Fruit fly (Drosophila melanogaster): ENCODE results near the gene CG34132.

Gene CG34132

DNA sequence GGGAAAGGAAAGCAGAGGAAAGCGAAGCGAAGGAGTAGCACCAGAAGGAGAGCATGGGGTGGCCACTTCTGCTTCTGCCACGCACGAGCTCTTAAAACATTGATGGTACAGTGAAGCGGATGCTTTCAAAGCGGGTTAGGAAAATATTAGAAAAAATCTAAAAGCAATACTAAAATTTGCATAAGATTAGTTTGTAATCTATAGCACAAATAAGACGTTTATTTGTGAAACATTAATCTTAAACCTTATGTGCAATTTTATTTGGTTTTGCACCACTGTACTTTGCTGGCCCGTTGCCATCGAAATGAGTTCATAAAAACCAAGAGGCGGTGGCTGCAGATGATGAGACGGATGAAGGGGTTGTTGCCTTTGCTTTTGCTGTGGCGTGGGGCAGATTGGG lies 40.1 kb downstream of the CG34132 start (continued):
- TF ChIP-seq stwl (tag; optimal IDR thresholded peaks at IDR 0.05) (no peak), CG17186 (GFP tag; optimal IDR thresholded peaks at IDR 0.05) (peak; percentile 26), zfh2 (GFP tag; optimal IDR thresholded peaks at IDR 0.05) (peak; percentile 53), CG6765 (GFP tag; optimal IDR thresholded peaks at IDR 0.05) (peak; percentile 66), HmgD (GFP tag; optimal IDR thresholded peaks at IDR 0.05) (peak; percentile 30), ftz-f1 (GFP tag; optimal IDR thresholded peaks at IDR 0.05) (no peak), ac (GFP tag; optimal IDR thresholded peaks at IDR 0.05) (no peak), sc (optimal IDR thresholded peaks at IDR 0.05) (no peak), sc (GFP tag; optimal IDR thresholded peaks at IDR 0.05) (peak; percentile 70), CG4707 (GFP tag; optimal IDR thresholded peaks at IDR 0.05) (peak; percentile 72), br (optimal IDR thresholded peaks at IDR 0.05) (no peak), CG6654 (GFP tag; optimal IDR thresholded peaks at IDR 0.05) (peak; percentile 69), lov (optimal IDR thresholded peaks at IDR 0.05) (no peak), lov (GFP tag; IDR thresholded peaks at IDR 0.05) (peak; percentile 87; the same call in 2 of the 3 replicates), CG11093 (GFP tag; IDR thresholded peaks at IDR 0.05) (peak; percentile 87), lilli (GFP tag; optimal IDR thresholded peaks at IDR 0.05) (peak; percentile 83), CG11723 (GFP tag; optimal IDR thresholded peaks at IDR 0.05) (peak; percentile 75), CG9932 (GFP tag; IDR thresholded peaks at IDR 0.05) (peak; percentile 72), CG3838 (GFP tag; optimal IDR thresholded peaks at IDR 0.05) (peak; percentile 6), CG11560 (tag; IDR thresholded peaks at IDR 0.05) (peak; percentile 64), Hr3 (GFP tag; optimal IDR thresholded peaks at IDR 0.05) (peak; percentile 78), Myb (GFP tag; optimal IDR thresholded peaks at IDR 0.05) (peak; percentile 59), Ssrp (tag; optimal IDR thresholded peaks at IDR 0.05) (peak; percentile 81), Hr51 (GFP tag; optimal IDR thresholded peaks at IDR 0.05) (peak; percentile 54 to 92), ind (GFP tag; optimal IDR thresholded peaks at IDR 0.05) (peak; percentile 87), CG10267 (tag; optimal IDR thresholded peaks at IDR 0.05) (peak; percentile 81), ewg (GFP tag; optimal IDR thresholded peaks at IDR 0.05) (peak; percentile 77), H15 (GFP tag; IDR thresholded peaks at IDR 0.05) (peak; percentile 91), CG18262 (tag; optimal IDR thresholded peaks at IDR 0.05) (peak; percentile 87), Kr (GFP tag; optimal IDR thresholded peaks at IDR 0.05) (no peak), CG2199 (GFP tag; IDR thresholded peaks at IDR 0.05) (0 out of 3 replicates have a peak, but pooled peaks have one; percentile 39), yki (optimal IDR thresholded peaks at IDR 0.05) (no peak), mld (GFP tag; IDR thresholded peaks at IDR 0.05; ENCODE audit: partially characterized antibody) (no peak), pros (GFP tag; optimal IDR thresholded peaks at IDR 0.05) (peak; percentile 25), Chrac-16 (GFP tag; optimal IDR thresholded peaks at IDR 0.05) (peak; percentile 71), dmrt11E (tag; optimal IDR thresholded peaks at IDR 0.05) (peak; percentile 62), CG4424 (GFP tag; optimal IDR thresholded peaks at IDR 0.05) (peak; percentile 85), Mes4 (GFP tag; optimal IDR thresholded peaks at IDR 0.05) (peak; percentile 73), nerfin-1 (tag; optimal IDR thresholded peaks at IDR 0.05) (peak; percentile 84), CG15011 (GFP tag; optimal IDR thresholded peaks at IDR 0.05) (peak; percentile 74), cwo (GFP tag; optimal IDR thresholded peaks at IDR 0.05) (peak; percentile 90), CG10979 (tag; optimal IDR thresholded peaks at IDR 0.05) (peak; percentile 88), ATbp (GFP tag; optimal IDR thresholded peaks at IDR 0.05) (peak; percentile 87), CG1602 (GFP tag; optimal IDR thresholded peaks at IDR 0.05) (peak; percentile 70), CG7271 (tag; optimal IDR thresholded peaks at IDR 0.05) (peak; percentile 63), scrt (GFP tag; optimal IDR thresholded peaks at IDR 0.05) (peak; percentile 83), insv (GFP tag; optimal IDR thresholded peaks at IDR 0.05) (no peak), HLHmδ (GFP tag; optimal IDR thresholded peaks at IDR 0.05) (no peak), chn (GFP tag; optimal IDR thresholded peaks at IDR 0.05) (peak; percentile 77), run (tag; optimal IDR thresholded peaks at IDR 0.05) (peak; percentile 79), Scr (GFP tag; IDR thresholded peaks at IDR 0.05; ENCODE audit: partially characterized antibody) (no peak), CG11398 (GFP tag; optimal IDR thresholded peaks at IDR 0.05) (peak; percentile 67)

Data from whole organism, embryonic.